ENCODE assay signal across 5 fruit fly cellular contexts in genomic region chr2L:2957547-2958174, dm6.
A peak's percentile ranks its signal among the peaks of the same experiment; 100 is the strongest.
TF ChIP-seq lines count a peak whose summit lies in the region.

No protein-coding gene starts in this region.

- no peak for TF ChIP-seq CTCF in whole organism, embryonic (GFP tag; optimal IDR thresholded peaks at IDR 0.05; lab: Kevin White, UChicago)

TF ChIP-seq in whole organism, adult, 20 proteins besides CTCF, POLR2A, EP300 and RAD21 (continues in another document):
- TF ChIP-seq CG33017 (tag; optimal IDR thresholded peaks at IDR 0.05; lab: Kevin White, UChicago) (peak; percentile 67), cic (GFP tag; optimal IDR thresholded peaks at IDR 0.05; lab: Kevin White, UChicago) (peak; percentile 44), tj (GFP tag; optimal IDR thresholded peaks at IDR 0.05; lab: Kevin White, UChicago) (peak; percentile 33), CG7045 (GFP tag; optimal IDR thresholded peaks at IDR 0.05; lab: Kevin White, UChicago) (peak; percentile 89), CG1620 (GFP tag; optimal IDR thresholded peaks at IDR 0.05; lab: Kevin White, UChicago) (peak; percentile 60), toe (GFP tag; optimal IDR thresholded peaks at IDR 0.05; lab: Kevin White, UChicago) (peak; percentile 87), Clk (GFP tag; optimal IDR thresholded peaks at IDR 0.05; lab: Kevin White, UChicago) (peak; percentile 74), pad (GFP tag; optimal IDR thresholded peaks at IDR 0.05; lab: Kevin White, UChicago) (peak; percentile 71), Mnt (GFP tag; optimal IDR thresholded peaks at IDR 0.05; lab: Kevin White, UChicago) (peak; percentile 27), ovo (GFP tag; optimal IDR thresholded peaks at IDR 0.05; lab: Kevin White, UChicago) (peak; percentile 42), Crg-1 (GFP tag; optimal IDR thresholded peaks at IDR 0.05; lab: Kevin White, UChicago) (peak; percentile 35), kay (GFP tag; lab: Kevin White, UChicago; ENCODE audit: borderline replicate concordance) (no peak), CG5204 (GFP tag; optimal IDR thresholded peaks at IDR 0.05; lab: Kevin White, UChicago) (peak; percentile 89), CG11617 (GFP tag; optimal IDR thresholded peaks at IDR 0.05; lab: Kevin White, UChicago) (peak; percentile 82), bab1 (GFP tag; optimal IDR thresholded peaks at IDR 0.05; lab: Kevin White, UChicago) (peak; percentile 24), CG14711 (tag; optimal IDR thresholded peaks at IDR 0.05; lab: Kevin White, UChicago) (peak; percentile 54), CG12768 (GFP tag; optimal IDR thresholded peaks at IDR 0.05; lab: Kevin White, UChicago) (peak; percentile 92), CG7101 (tag; optimal IDR thresholded peaks at IDR 0.05; lab: Kevin White, UChicago) (peak; percentile 74)

TF ChIP-seq in whole organism, embryonic, 481 proteins besides CTCF, POLR2A, EP300 and RAD21 (continues in another document):
- TF ChIP-seq CG6654 (GFP tag; optimal IDR thresholded peaks at IDR 0.05; lab: Kevin White, UChicago) = no peak
- TF ChIP-seq CG2678 (tag; optimal IDR thresholded peaks at IDR 0.05; lab: Kevin White, UChicago) = no peak
- TF ChIP-seq cas (GFP tag; IDR thresholded peaks at IDR 0.05; lab: Robert Waterston, UW) = no peak
- TF ChIP-seq Lpt (GFP tag; optimal IDR thresholded peaks at IDR 0.05; lab: Kevin White, UChicago) = no peak
- peak; percentile 12 for TF ChIP-seq CG9817 (tag; optimal IDR thresholded peaks at IDR 0.05; lab: Kevin White, UChicago)
- TF ChIP-seq CG7357 (GFP tag; IDR thresholded peaks at IDR 0.05; lab: Robert Waterston, UW) = peak; percentile 28; the same call in 1 of the 3 replicates
- TF ChIP-seq CG2202 (tag; optimal IDR thresholded peaks at IDR 0.05; lab: Kevin White, UChicago) = no peak
- no peak for TF ChIP-seq Bteb2 (GFP tag; optimal IDR thresholded peaks at IDR 0.05; lab: Kevin White, UChicago)
- peak; percentile 27 for TF ChIP-seq Spps (tag; optimal IDR thresholded peaks at IDR 0.05; lab: Kevin White, UChicago)
- TF ChIP-seq dpn (GFP tag; optimal IDR thresholded peaks at IDR 0.05; lab: Kevin White, UChicago) = peak; percentile 11 to 28
- no peak for TF ChIP-seq CG10565 (GFP tag; optimal IDR thresholded peaks at IDR 0.05; lab: Kevin White, UChicago)
- peak; percentile 51; the same call in 1 of the 2 replicates for TF ChIP-seq vvl (GFP tag; IDR thresholded peaks at IDR 0.05; lab: Robert Waterston, UW)
- TF ChIP-seq hb (GFP tag; IDR thresholded peaks at IDR 0.05; lab: Robert Waterston, UW; ENCODE audit: partially characterized antibody) = no peak
- TF ChIP-seq fd3F (GFP tag; optimal IDR thresholded peaks at IDR 0.05; lab: Kevin White, UChicago) = no peak
- TF ChIP-seq lilli (GFP tag; optimal IDR thresholded peaks at IDR 0.05; lab: Kevin White, UChicago) = no peak
- TF ChIP-seq CG7745 (tag; optimal IDR thresholded peaks at IDR 0.05; lab: Kevin White, UChicago) = no peak
- no peak for TF ChIP-seq Dbx (GFP tag; IDR thresholded peaks at IDR 0.05; lab: Robert Waterston, UW)
- TF ChIP-seq jing (GFP tag; optimal IDR thresholded peaks at IDR 0.05; lab: Kevin White, UChicago) = no peak
- TF ChIP-seq Dek (tag; optimal IDR thresholded peaks at IDR 0.05; lab: Kevin White, UChicago) = no peak

TF ChIP-seq in whole organism, prepupa, 60 proteins besides CTCF, POLR2A, EP300 and RAD21 (continues in another document):
- TF ChIP-seq CG10669 (GFP tag; optimal IDR thresholded peaks at IDR 0.05; lab: Kevin White, UChicago) = peak; percentile 90
- peak; percentile 86 for TF ChIP-seq CG8632 (GFP tag; optimal IDR thresholded peaks at IDR 0.05; lab: Kevin White, UChicago)
- peak; percentile 86 for TF ChIP-seq eg (GFP tag; IDR thresholded peaks at IDR 0.05; lab: Robert Waterston, UW)
- TF ChIP-seq fd59A (GFP tag; optimal IDR thresholded peaks at IDR 0.05; lab: Kevin White, UChicago) = peak; percentile 89
- TF ChIP-seq CG31627 (GFP tag; optimal IDR thresholded peaks at IDR 0.05; lab: Kevin White, UChicago) = peak; percentile 94
- TF ChIP-seq ss (GFP tag; optimal IDR thresholded peaks at IDR 0.05; lab: Kevin White, UChicago) = peak; percentile 82 to 91
- peak; percentile 93 for TF ChIP-seq Sox14 (GFP tag; optimal IDR thresholded peaks at IDR 0.05; lab: Kevin White, UChicago)
- TF ChIP-seq CG8319 (GFP tag; optimal IDR thresholded peaks at IDR 0.05; lab: Kevin White, UChicago) = peak; percentile 91
- peak; percentile 71 for TF ChIP-seq vri (GFP tag; optimal IDR thresholded peaks at IDR 0.05; lab: Kevin White, UChicago)
- peak; percentile 91 for TF ChIP-seq CG3919 (GFP tag; optimal IDR thresholded peaks at IDR 0.05; lab: Kevin White, UChicago)
- TF ChIP-seq Ets21C (GFP tag; optimal IDR thresholded peaks at IDR 0.05; lab: Kevin White, UChicago) = peak; percentile 93
- TF ChIP-seq Eip75B (GFP tag; optimal IDR thresholded peaks at IDR 0.05; lab: Kevin White, UChicago) = peak; percentile 92
- TF ChIP-seq spab (GFP tag; optimal IDR thresholded peaks at IDR 0.05; lab: Kevin White, UChicago) = peak; percentile 86
- peak; percentile 88 for TF ChIP-seq CG10631 (GFP tag; optimal IDR thresholded peaks at IDR 0.05; lab: Kevin White, UChicago)
- peak; percentile 91 for TF ChIP-seq dsx (GFP tag; optimal IDR thresholded peaks at IDR 0.05; lab: Kevin White, UChicago; ENCODE audit: poor library complexity, severe bottlenecking)
- peak; percentile 92 for TF ChIP-seq OdsH (GFP tag; optimal IDR thresholded peaks at IDR 0.05; lab: Kevin White, UChicago)
- TF ChIP-seq CG16779 (tag; optimal IDR thresholded peaks at IDR 0.05; lab: Kevin White, UChicago) = peak; percentile 84
- TF ChIP-seq lz (GFP tag; optimal IDR thresholded peaks at IDR 0.05; lab: Kevin White, UChicago) = peak; percentile 94
- peak; percentile 56 for TF ChIP-seq fd85E (GFP tag; optimal IDR thresholded peaks at IDR 0.05; lab: Kevin White, UChicago)

TF ChIP-seq in whole organism, pupa, 21 proteins besides CTCF, POLR2A, EP300 and RAD21:
- TF ChIP-seq CG10348 (GFP tag; IDR thresholded peaks at IDR 0.05; lab: Robert Waterston, UW) = peak; percentile 77
- TF ChIP-seq CG15710 (tag; optimal IDR thresholded peaks at IDR 0.05; lab: Kevin White, UChicago) = peak; percentile 91
- peak; percentile 85 for TF ChIP-seq fd96Ca (GFP tag; IDR thresholded peaks at IDR 0.05; lab: Robert Waterston, UW)
- TF ChIP-seq CG8159 (tag; optimal IDR thresholded peaks at IDR 0.05; lab: Kevin White, UChicago) = peak; percentile 93
- TF ChIP-seq CG13204 (GFP tag; optimal IDR thresholded peaks at IDR 0.05; lab: Kevin White, UChicago) = peak; percentile 48
- TF ChIP-seq Pif1B (GFP tag; optimal IDR thresholded peaks at IDR 0.05; lab: Kevin White, UChicago) = peak; percentile 82
- TF ChIP-seq EcR (GFP tag; optimal IDR thresholded peaks at IDR 0.05; lab: Kevin White, UChicago) = no peak
- peak; percentile 80 for TF ChIP-seq CG8301 (tag; optimal IDR thresholded peaks at IDR 0.05; lab: Kevin White, UChicago)
- peak; percentile 74 for TF ChIP-seq CG34367 (tag; optimal IDR thresholded peaks at IDR 0.05; lab: Kevin White, UChicago)
- TF ChIP-seq CG4496 (GFP tag; IDR thresholded peaks at IDR 0.05; lab: Robert Waterston, UW) = peak; percentile 86
- TF ChIP-seq CG17806 (tag; optimal IDR thresholded peaks at IDR 0.05; lab: Kevin White, UChicago) = peak; percentile 84
- TF ChIP-seq CG9948 (tag; optimal IDR thresholded peaks at IDR 0.05; lab: Kevin White, UChicago) = peak; percentile 87
- peak; percentile 83 for TF ChIP-seq CG32121 (GFP tag; IDR thresholded peaks at IDR 0.05; lab: Robert Waterston, UW)
- TF ChIP-seq Pif1A (GFP tag; optimal IDR thresholded peaks at IDR 0.05; lab: Kevin White, UChicago) = peak; percentile 89
- TF ChIP-seq CG14655 (GFP tag; optimal IDR thresholded peaks at IDR 0.05; lab: Kevin White, UChicago) = peak; percentile 92
- peak; percentile 94 for TF ChIP-seq Snoo (tag; optimal IDR thresholded peaks at IDR 0.05; lab: Kevin White, UChicago)
- TF ChIP-seq CG12605 (GFP tag; IDR thresholded peaks at IDR 0.05; lab: Robert Waterston, UW) = peak; percentile 54
- TF ChIP-seq Ets98B (GFP tag; IDR thresholded peaks at IDR 0.05; lab: Robert Waterston, UW) = peak; percentile 80
- peak; percentile 14 for TF ChIP-seq gl (tag; optimal IDR thresholded peaks at IDR 0.05; lab: Kevin White, UChicago)
- TF ChIP-seq rn (GFP tag; IDR thresholded peaks at IDR 0.05; lab: Robert Waterston, UW) = peak; percentile 77
- peak; percentile 34 for TF ChIP-seq D1 (tag; optimal IDR thresholded peaks at IDR 0.05; lab: Kevin White, UChicago)

TF ChIP-seq in whole organism, wandering third instar larva, 38 proteins besides CTCF, POLR2A, EP300 and RAD21 (continues in another document):
- TF ChIP-seq Hr78 (GFP tag; optimal IDR thresholded peaks at IDR 0.05; lab: Kevin White, UChicago) = no peak
- TF ChIP-seq rgr (GFP tag; optimal IDR thresholded peaks at IDR 0.05; lab: Kevin White, UChicago) = peak; percentile 79
- TF ChIP-seq jim (GFP tag; optimal IDR thresholded peaks at IDR 0.05; lab: Kevin White, UChicago) = no peak
- TF ChIP-seq br (GFP tag; optimal IDR thresholded peaks at IDR 0.05; lab: Kevin White, UChicago) = peak; percentile 86
- TF ChIP-seq Dif (GFP tag; optimal IDR thresholded peaks at IDR 0.05; lab: Kevin White, UChicago; ENCODE audit: partially characterized antibody) = peak; percentile 61
- peak; percentile 91 for TF ChIP-seq fru (GFP tag; optimal IDR thresholded peaks at IDR 0.05; lab: Kevin White, UChicago)
- TF ChIP-seq N (GFP tag; optimal IDR thresholded peaks at IDR 0.05; lab: Kevin White, UChicago) = no peak
- TF ChIP-seq usp (GFP tag; optimal IDR thresholded peaks at IDR 0.05; lab: Kevin White, UChicago) = no peak
- TF ChIP-seq ey (GFP tag; optimal IDR thresholded peaks at IDR 0.05; lab: Kevin White, UChicago) = peak; percentile 88
- no peak for TF ChIP-seq tai (GFP tag; optimal IDR thresholded peaks at IDR 0.05; lab: Kevin White, UChicago)
- peak; percentile 60 for TF ChIP-seq CG32264 (GFP tag; optimal IDR thresholded peaks at IDR 0.05; lab: Kevin White, UChicago)
- no peak for TF ChIP-seq Hr83 (GFP tag; optimal IDR thresholded peaks at IDR 0.05; lab: Kevin White, UChicago; ENCODE audit: poor library complexity, severe bottlenecking)
- peak; percentile 59 for TF ChIP-seq sage (GFP tag; optimal IDR thresholded peaks at IDR 0.05; lab: Kevin White, UChicago)
- TF ChIP-seq OdsH (GFP tag; optimal IDR thresholded peaks at IDR 0.05; lab: Kevin White, UChicago) = peak; percentile 82
- no peak for TF ChIP-seq CrebA (GFP tag; optimal IDR thresholded peaks at IDR 0.05; lab: Kevin White, UChicago; ENCODE audit: borderline replicate concordance)
- no peak for TF ChIP-seq lola (GFP tag; optimal IDR thresholded peaks at IDR 0.05; lab: Kevin White, UChicago)
- peak; percentile 79 for TF ChIP-seq CG9705 (GFP tag; optimal IDR thresholded peaks at IDR 0.05; lab: Kevin White, UChicago)
- no peak for TF ChIP-seq Myc (optimal IDR thresholded peaks at IDR 0.05; lab: Kevin White, UChicago)
- TF ChIP-seq Vsx2 (GFP tag; optimal IDR thresholded peaks at IDR 0.05; lab: Kevin White, UChicago; ENCODE audit: partially characterized antibody) = no peak
- no peak for TF ChIP-seq Dfd (GFP tag; optimal IDR thresholded peaks at IDR 0.05; lab: Kevin White, UChicago)
- TF ChIP-seq Rel (GFP tag; optimal IDR thresholded peaks at IDR 0.05; lab: Kevin White, UChicago) = no peak
- TF ChIP-seq Rel (tag; optimal IDR thresholded peaks at IDR 0.05; lab: Kevin White, UChicago) = no peak
- no peak for TF ChIP-seq pan (optimal IDR thresholded peaks at IDR 0.05; lab: Kevin White, UChicago)
